Worm (Caenorhabditis elegans) whole organism, late embryonic: ENCODE measurements around the gene C08E3.14.

Source experiments
- T23F11.4 ChIP-seq: fragments of 200-800 bp; sonication (Bioruptor generic); optimal IDR thresholded peaks from 2 replicates; lab custom pipeline; 2018; ENCODE audit warnings: mild to moderate bottlenecking, missing genetic modification characterization, missing compliant biosample characterization
- ceh-24 ChIP-seq: sonication (generic microtip); optimal IDR thresholded peaks from 2 replicates; lab custom pipeline; 2016; ENCODE audit warnings: mild to moderate bottlenecking, missing genetic modification characterization, missing compliant biosample characterization
- fkh-10 ChIP-seq: fragments of 150-350 bp; optimal IDR thresholded peaks from 2 replicates; lab custom pipeline; 2014; ENCODE audit warnings: missing biosample characterization, missing genetic modification reagents, missing genetic modification characterization

ce11 chrII:1589845-1590244, 35.9 kb upstream of the C08E3.14 start, which contains the start of gene T07H3.7:
- no peak for TF ChIP-seq T23F11.4 (GFP tag; lab: Kevin White, UChicago)
- TF ChIP-seq ceh-24 (tag; lab: Kevin White, UChicago): no peak
- no peak for TF ChIP-seq fkh-10
